Worm (Caenorhabditis elegans) whole organism, mixed stage, embryonic: ENCODE results near the gene ZK1307.8.

Source experiments
- elt-1 ChIP-seq: sonication (generic microtip); optimal IDR thresholded peaks from 2 replicates; lab custom pipeline; 2017; ENCODE audit warnings: missing genetic modification characterization, mild to moderate bottlenecking, missing compliant biosample characterization, antibody characterized with exemption, moderate library complexity, borderline replicate concordance; ENCODE audit not compliant: insufficient read depth
- flh-1 ChIP-seq: fragments of 200-800 bp; sonication (Bioruptor generic); optimal IDR thresholded peaks from 2 replicates; lab custom pipeline; 2018; ENCODE audit warnings: mild to moderate bottlenecking, missing genetic modification characterization, moderate library complexity, missing compliant biosample characterization
- mep-1 ChIP-seq: fragments of 150-350 bp; optimal IDR thresholded peaks from 2 replicates; lab custom pipeline; 2017; ENCODE audit warnings: missing biosample characterization, missing genetic modification reagents, missing genetic modification characterization, inconsistent platforms
- nhr-12 ChIP-seq: fragments of 150-350 bp; optimal IDR thresholded peaks from 2 replicates; lab custom pipeline; 2014; ENCODE audit warnings: missing biosample characterization, missing genetic modification characterization
- nhr-237 ChIP-seq: fragments of 150-350 bp; optimal IDR thresholded peaks from 2 replicates; lab custom pipeline; 2014; ENCODE audit warnings: missing biosample characterization, missing genetic modification characterization
- zip-8 ChIP-seq: fragments of 150-350 bp; optimal IDR thresholded peaks from 2 replicates; lab custom pipeline; 2014; ENCODE audit warnings: missing biosample characterization, missing genetic modification characterization
- ztf-11 ChIP-seq: fragments of 150-350 bp; optimal IDR thresholded peaks from 2 replicates; lab custom pipeline; 2014; ENCODE audit warnings: missing biosample characterization, missing genetic modification characterization

- TF ChIP-seq zip-8 (tag; lab: Kevin White, UChicago) = no peak
- TF ChIP-seq nhr-12 (tag; lab: Kevin White, UChicago) = no peak
- TF ChIP-seq flh-1 = no peak
- no peak for TF ChIP-seq nhr-237 (tag; lab: Kevin White, UChicago)
- TF ChIP-seq elt-1 (tag; lab: Kevin White, UChicago) = no peak
- no peak for TF ChIP-seq ztf-11 (tag; lab: Kevin White, UChicago)
- no peak for TF ChIP-seq mep-1 (tag; lab: Kevin White, UChicago)
These were observed 28.5 kb downstream of the ZK1307.8 start, which contains the start of gene ZK1307.3 for ce11 chrII:9652919-9653318.
